Worm (Caenorhabditis elegans): ENCODE data around the gene srx-118.

- no peak for TF ChIP-seq F44E2.7 (GFP tag; IDR thresholded peaks at IDR 0.05)
- no peak for TF ChIP-seq hif-1 (tag; optimal IDR thresholded peaks at IDR 0.05)
- no peak for TF ChIP-seq spr-1 (tag; optimal IDR thresholded peaks at IDR 0.05)
- no peak for TF ChIP-seq dpl-1 (GFP tag; optimal IDR thresholded peaks at IDR 0.05)
- TF ChIP-seq daf-8 (GFP tag; IDR thresholded peaks at IDR 0.05) = no peak
Observed at ce11 chrII:12481645-12482044, 44.0 kb upstream of the srx-118 start.

All from whole organism, L4 larva.